Worm (Caenorhabditis elegans) whole organism, midembryonic: ENCODE results near the gene nlp-2.

ENCODE experiments used
- T22C8.4 ChIP-seq: fragments of 200-800 bp; sonication (Bioruptor generic); IDR thresholded peaks from 2 replicates; pipeline ENCODE4 v1.3.6; 2022; ENCODE audit warnings: missing genetic modification characterization, missing compliant biosample characterization
- klf-2 ChIP-seq: fragments of 200-800 bp; sonication (Bioruptor generic); conservative IDR thresholded peaks from 2 replicates; pipeline ENCODE4 v1.3.6; 2022; ENCODE audit warnings: missing genetic modification reagents, missing genetic modification characterization, missing compliant biosample characterization
- med-1 ChIP-seq: sonication (generic microtip); optimal IDR thresholded peaks from 2 replicates; lab custom pipeline; 2017; ENCODE audit warnings: missing genetic modification characterization, mild to moderate bottlenecking, missing compliant biosample characterization, antibody characterized with exemption, missing genetic modification reagents; ENCODE audit not compliant: insufficient read depth

- TF ChIP-seq med-1 = no peak
- TF ChIP-seq klf-2 = no peak
- TF ChIP-seq T22C8.4 = no peak
Measured at ce11 chrX:2380818-2381217, 36.3 kb upstream of the nlp-2 start.
